Fruit fly (Drosophila melanogaster) whole organism, embryonic: Measurements from ENCODE around the gene CG31131.

Source experiments
- Awh ChIP-seq: fragments of 200-800 bp; sonication (Bioruptor generic); IDR thresholded peaks from 2 replicates; pipeline ENCODE4, ENCODE4 v1.3.6; 2022; ENCODE audit warnings: missing biosample characterization, missing genetic modification characterization
- CG10147 ChIP-seq: fragments of 200-800 bp; sonication (Bioruptor generic); optimal IDR thresholded peaks from 2 replicates; lab custom pipeline; 2019; ENCODE audit warnings: missing biosample characterization, mild to moderate bottlenecking, missing genetic modification characterization, moderate library complexity
- CG12071 ChIP-seq: fragments of 200-800 bp; sonication (Bioruptor generic); optimal IDR thresholded peaks from 3 replicates; lab custom pipeline; 2018; ENCODE audit warnings: missing biosample characterization, mild to moderate bottlenecking, missing genetic modification characterization
- CG1233 ChIP-seq: fragments of 200-800 bp; sonication (Bioruptor generic); optimal IDR thresholded peaks from 4 replicates; lab custom pipeline; 2018; ENCODE audit warnings: missing biosample characterization, mild to moderate bottlenecking, missing genetic modification characterization
- CG12744 ChIP-seq: fragments of 200-800 bp; sonication (Bioruptor generic); optimal IDR thresholded peaks from 2 replicates; lab custom pipeline; 2016; ENCODE audit warnings: missing biosample characterization, missing genetic modification characterization
- CG13296 ChIP-seq: fragments of 200-800 bp; sonication (Bioruptor generic); optimal IDR thresholded peaks from 3 replicates; lab custom pipeline; 2018; ENCODE audit warnings: missing biosample characterization, mild to moderate bottlenecking, missing genetic modification characterization
- CG15479 ChIP-seq: fragments of 200-800 bp; sonication (Bioruptor generic); optimal IDR thresholded peaks from 3 replicates; lab custom pipeline; 2019; ENCODE audit warnings: missing biosample characterization, mild to moderate bottlenecking, missing genetic modification characterization, moderate library complexity
- CG16813 ChIP-seq: fragments of 200-800 bp; sonication (Bioruptor generic); IDR thresholded peaks from 3 replicates; pipeline ENCODE4 v1.3.6; 2022; ENCODE audit warnings: missing biosample characterization, missing genetic modification characterization; ENCODE audit not compliant: partially characterized antibody
- CG16815 ChIP-seq: fragments of 200-800 bp; sonication (Bioruptor generic); optimal IDR thresholded peaks from 3 replicates; lab custom pipeline; 2017; ENCODE audit warnings: missing biosample characterization, mild to moderate bottlenecking, missing genetic modification characterization
- CG17568 ChIP-seq: fragments of 200-800 bp; sonication (Bioruptor generic); optimal IDR thresholded peaks from 2 replicates; lab custom pipeline; 2018; ENCODE audit warnings: missing biosample characterization, mild to moderate bottlenecking, missing genetic modification characterization, moderate library complexity
- CG18599 ChIP-seq: fragments of 200-800 bp; sonication (Bioruptor generic); optimal IDR thresholded peaks from 3 replicates; lab custom pipeline; 2017; ENCODE audit warnings: missing biosample characterization, missing genetic modification characterization, mild to moderate bottlenecking, moderate library complexity, missing genetic modification reagents
- CG31224 ChIP-seq: fragments of 200-800 bp; sonication (Bioruptor generic); IDR thresholded peaks from 2 replicates; pipeline ENCODE4 v1.3.6; 2022; ENCODE audit warnings: missing biosample characterization, missing genetic modification characterization
- CG3163 ChIP-seq: fragments of 200-800 bp; sonication (Bioruptor generic); optimal IDR thresholded peaks from 3 replicates; lab custom pipeline; 2016; ENCODE audit warnings: missing biosample characterization, missing genetic modification characterization
- CG32767 ChIP-seq: fragments of 200-800 bp; sonication (Bioruptor generic); IDR thresholded peaks from 2 replicates; pipeline ENCODE4 v1.3.6; 2022; ENCODE audit warnings: missing biosample characterization, missing genetic modification characterization
- CG34422 ChIP-seq: fragments of 200-800 bp; sonication (Bioruptor generic); IDR thresholded peaks from 3 replicates; pipeline ENCODE4 v1.3.6; 2022; ENCODE audit warnings: missing biosample characterization, missing genetic modification characterization
- CG43689 ChIP-seq: fragments of 200-800 bp; sonication (Bioruptor generic); IDR thresholded peaks from 2 replicates; pipeline ENCODE4 v1.3.6; 2022; ENCODE audit warnings: missing biosample characterization, missing genetic modification characterization
- CG9817 ChIP-seq: fragments of 200-800 bp; sonication (Bioruptor generic); optimal IDR thresholded peaks from 2 replicates; lab custom pipeline; 2018; ENCODE audit warnings: missing biosample characterization, mild to moderate bottlenecking, missing genetic modification characterization, moderate library complexity
- ERR ChIP-seq: fragments of 200-800 bp; sonication (Bioruptor generic); optimal IDR thresholded peaks from 2 replicates; lab custom pipeline; 2016; ENCODE audit warnings: missing biosample characterization, missing genetic modification characterization
- Ets97D ChIP-seq: fragments of 200-800 bp; sonication (Bioruptor generic); optimal IDR thresholded peaks from 3 replicates; lab custom pipeline; 2016; ENCODE audit warnings: missing biosample characterization, missing genetic modification characterization
- Fer3 ChIP-seq: fragments of 200-800 bp; sonication (Bioruptor generic); optimal IDR thresholded peaks from 2 replicates; lab custom pipeline; 2018; ENCODE audit warnings: missing biosample characterization, mild to moderate bottlenecking, missing genetic modification characterization, moderate library complexity
- Hmx ChIP-seq: fragments of 200-800 bp; sonication (Bioruptor generic); optimal IDR thresholded peaks from 2 replicates; lab custom pipeline; 2016; ENCODE audit warnings: missing biosample characterization, missing genetic modification characterization
- Lhr ChIP-seq: fragments of 200-800 bp; sonication (Bioruptor generic); optimal IDR thresholded peaks from 3 replicates; lab custom pipeline; 2017; ENCODE audit warnings: mild to moderate bottlenecking, missing biosample characterization, missing genetic modification reagents, missing genetic modification characterization
- Lpt ChIP-seq: fragments of >200 bp; optimal IDR thresholded peaks from 2 replicates; lab custom pipeline; 2018; ENCODE audit warnings: missing biosample characterization, missing genetic modification characterization
- MTF-1 ChIP-seq: fragments of 200-800 bp; sonication (Bioruptor generic); optimal IDR thresholded peaks from 2 replicates; lab custom pipeline; 2018; ENCODE audit warnings: missing biosample characterization, mild to moderate bottlenecking, missing genetic modification characterization, borderline replicate concordance
- Max ChIP-seq: fragments of 200-800 bp; sonication (Bioruptor generic); optimal IDR thresholded peaks from 2 replicates; lab custom pipeline; 2016; ENCODE audit warnings: missing biosample characterization, mild to moderate bottlenecking, missing genetic modification characterization
- Neu2 ChIP-seq: fragments of 200-800 bp; sonication (Bioruptor generic); optimal IDR thresholded peaks from 3 replicates; lab custom pipeline; 2016; ENCODE audit warnings: missing biosample characterization, missing genetic modification characterization, borderline replicate concordance
- YL-1 ChIP-seq: fragments of 200-800 bp; sonication (Bioruptor generic); optimal IDR thresholded peaks from 3 replicates; lab custom pipeline; 2017; ENCODE audit warnings: missing biosample characterization, mild to moderate bottlenecking, missing genetic modification characterization
- az2 ChIP-seq: fragments of 200-800 bp; sonication (Bioruptor generic); optimal IDR thresholded peaks from 3 replicates; lab custom pipeline; 2016; ENCODE audit warnings: missing biosample characterization, missing genetic modification characterization
- bowl ChIP-seq: fragments of 200-800 bp; sonication (Bioruptor generic); IDR thresholded peaks from 2 replicates; pipeline ENCODE4 v1.3.6; 2022; ENCODE audit warnings: missing biosample characterization, missing genetic modification characterization
- cwo ChIP-seq: fragments of 200-800 bp; sonication (Bioruptor generic); optimal IDR thresholded peaks from 3 replicates; lab custom pipeline; 2017; ENCODE audit warnings: missing biosample characterization, missing genetic modification characterization, mild to moderate bottlenecking, moderate library complexity, missing genetic modification reagents
- exex ChIP-seq: fragments of 200-800 bp; sonication (Bioruptor generic); optimal IDR thresholded peaks from 4 replicates; lab custom pipeline; 2018; ENCODE audit warnings: missing biosample characterization, mild to moderate bottlenecking, missing genetic modification characterization, moderate library complexity
- fd64A ChIP-seq: fragments of 200-800 bp; sonication (Bioruptor generic); optimal IDR thresholded peaks from 3 replicates; lab custom pipeline; 2018; ENCODE audit warnings: missing biosample characterization, mild to moderate bottlenecking, missing genetic modification characterization
- fru ChIP-seq: fragments of >200 bp; optimal IDR thresholded peaks from 2 replicates; lab custom pipeline; 2017
- gem ChIP-seq: fragments of 200-800 bp; sonication (Bioruptor generic); optimal IDR thresholded peaks from 2 replicates; lab custom pipeline; 2019; ENCODE audit warnings: missing biosample characterization, mild to moderate bottlenecking, missing genetic modification characterization, moderate library complexity
- gt ChIP-seq: fragments of 200-800 bp; sonication (Bioruptor generic); IDR thresholded peaks from 2 replicates; pipeline ENCODE4 v1.3.6; 2022; ENCODE audit warnings: missing biosample characterization, missing genetic modification characterization
- insv ChIP-seq, 2 experiments: fragments of 200-800 bp; sonication (Bioruptor generic); optimal IDR thresholded peaks; 3 replicates each; lab custom pipeline; 2016 to 2018; ENCODE audit warnings: missing biosample characterization in 2 of 2, missing genetic modification characterization in 2 of 2
- kah ChIP-seq: fragments of 200-800 bp; sonication (Bioruptor generic); optimal IDR thresholded peaks from 2 replicates; lab custom pipeline; 2018; ENCODE audit warnings: missing biosample characterization, mild to moderate bottlenecking, missing genetic modification characterization
- lola ChIP-seq, 3 experiments: fragments of >200 bp in 2 of 3; fragments of 200-800 bp in 1 of 3; sonication (Bioruptor generic) in 1 of 3; optimal IDR thresholded peaks; 2 replicates each; lab custom pipeline; 2017 to 2019; ENCODE audit warnings: missing biosample characterization in 3 of 3, missing genetic modification characterization in 3 of 3, mild to moderate bottlenecking in 1 of 3, moderate library complexity in 1 of 3
- lov ChIP-seq, 2 experiments: fragments of 200-800 bp in 1 of 2; fragments of >200 bp in 1 of 2; sonication (Bioruptor generic) in 1 of 2; IDR thresholded peaks in 1 of 2; optimal IDR thresholded peaks in 1 of 2; 2 replicates in 1 of 2; 3 replicates in 1 of 2; pipeline versions ENCODE4 v1.3.6 to Lab custom; 2017 to 2022; ENCODE audit warnings: missing biosample characterization in 1 of 2, missing genetic modification characterization in 1 of 2
- nerfin-2 ChIP-seq: fragments of 200-800 bp; sonication (Bioruptor generic); IDR thresholded peaks from 2 replicates; pipeline ENCODE4 v1.3.6; 2022; ENCODE audit warnings: missing biosample characterization, missing genetic modification characterization; ENCODE audit not compliant: partially characterized antibody
- pan ChIP-seq, 4 experiments: fragments of >200 bp in 3 of 4; fragments of 200-800 bp in 1 of 4; sonication (Bioruptor generic) in 1 of 4; optimal IDR thresholded peaks in 3 of 4; IDR thresholded peaks in 1 of 4; 2 replicates each; pipeline versions ENCODE4 v1.3.6 to Lab custom; 2017 to 2022; ENCODE audit warnings: missing biosample characterization in 2 of 4, missing genetic modification characterization in 2 of 4, mixed read lengths in 1 of 4
- phol ChIP-seq: fragments of 200-800 bp; sonication (Bioruptor generic); optimal IDR thresholded peaks from 3 replicates; lab custom pipeline; 2018; ENCODE audit warnings: missing biosample characterization, mild to moderate bottlenecking, missing genetic modification characterization, moderate library complexity
- sc ChIP-seq, 3 experiments: fragments of >200 bp in 2 of 3; fragments of 200-800 bp in 1 of 3; sonication (Bioruptor generic) in 1 of 3; optimal IDR thresholded peaks; 2 replicates in 2 of 3; 3 replicates in 1 of 3; lab custom pipeline; 2017; ENCODE audit warnings: mild to moderate bottlenecking in 1 of 3, missing biosample characterization in 1 of 3, missing genetic modification characterization in 1 of 3, missing genetic modification reagents in 1 of 3
- slbo ChIP-seq: fragments of 200-800 bp; sonication (Bioruptor generic); IDR thresholded peaks from 2 replicates; pipeline ENCODE4 v1.3.6; 2022; ENCODE audit warnings: missing biosample characterization, missing genetic modification characterization
- slou ChIP-seq: fragments of 200-800 bp; sonication (Bioruptor generic); optimal IDR thresholded peaks from 3 replicates; lab custom pipeline; 2016; ENCODE audit warnings: missing biosample characterization, missing genetic modification characterization
- tin ChIP-seq: fragments of 200-800 bp; sonication (Bioruptor generic); optimal IDR thresholded peaks from 3 replicates; lab custom pipeline; 2016; ENCODE audit warnings: missing biosample characterization, missing genetic modification characterization
- tio ChIP-seq: fragments of 200-800 bp; sonication (Bioruptor generic); optimal IDR thresholded peaks from 2 replicates; lab custom pipeline; 2017; ENCODE audit warnings: missing biosample characterization, missing genetic modification characterization, inconsistent platforms
- yki ChIP-seq: fragments of >200 bp; optimal IDR thresholded peaks from 3 replicates; lab custom pipeline; 2018

CG31131 gene

DNA sequence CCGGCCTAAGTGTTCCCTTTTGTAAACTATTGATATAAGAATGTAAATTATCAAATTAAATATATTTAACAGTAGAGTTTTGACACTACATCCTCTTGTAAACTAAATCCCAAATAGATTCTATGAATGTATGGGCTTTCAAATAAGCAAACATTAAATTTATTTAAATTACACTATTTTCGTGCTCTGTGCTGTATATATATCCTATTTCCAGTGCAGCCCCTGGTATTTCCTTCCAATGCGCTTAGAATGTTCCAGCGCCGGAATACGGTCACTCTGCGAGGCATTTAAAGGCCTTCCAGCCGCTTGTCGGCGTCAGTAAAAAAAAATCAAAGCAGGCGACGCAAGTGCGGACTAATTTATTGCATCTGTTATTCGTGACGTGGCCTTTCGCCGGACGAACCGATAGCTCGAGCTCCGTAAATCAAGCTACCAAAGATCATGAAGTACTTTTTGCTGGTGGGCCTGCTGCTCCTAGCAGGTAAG, 14.6 kb downstream of the CG31131 start, which contains the start of gene Gp93 (continued):
- TF ChIP-seq az2: peak; percentile 66
- peak; percentile 46 for TF ChIP-seq CG9817
- peak; percentile 96; the same call in 2 of the 3 replicates for TF ChIP-seq CG34422
- TF ChIP-seq yki (lab: Kevin White, UChicago): no peak
- no peak for TF ChIP-seq CG3163 (GFP tag; lab: Kevin White, UChicago)
- TF ChIP-seq CG13296 (GFP tag; lab: Kevin White, UChicago): peak; percentile 45
- TF ChIP-seq CG12071 (GFP tag; lab: Kevin White, UChicago): no peak
- peak; percentile 21 for TF ChIP-seq Ets97D (GFP tag; lab: Kevin White, UChicago)
- no peak for TF ChIP-seq sc (optimal IDR thresholded peaks at IDR 0.05; lab: Kevin White, UChicago)
- no peak for TF ChIP-seq sc (GFP tag; optimal IDR thresholded peaks at IDR 0.05; lab: Kevin White, UChicago)
- peak; percentile 31 for TF ChIP-seq tin (GFP tag; lab: Kevin White, UChicago)
- peak; percentile 35 for TF ChIP-seq ERR (GFP tag; lab: Kevin White, UChicago)
- no peak for TF ChIP-seq pan (optimal IDR thresholded peaks at IDR 0.05; lab: Kevin White, UChicago)
- TF ChIP-seq pan (GFP tag; optimal IDR thresholded peaks at IDR 0.05 in 1 of 2, IDR thresholded peaks at IDR 0.05 in 1 of 2): peak in 1 of 2 experiments; percentile 67
- TF ChIP-seq lola (GFP tag; optimal IDR thresholded peaks at IDR 0.05; lab: Kevin White, UChicago): peak in 1 of 3 experiments; percentile 62
- TF ChIP-seq tio (GFP tag; lab: Kevin White, UChicago): no peak
- no peak for TF ChIP-seq Lpt (GFP tag; lab: Kevin White, UChicago)
- no peak for TF ChIP-seq Lhr (GFP tag; lab: Kevin White, UChicago)
- no peak for TF ChIP-seq CG15479
- TF ChIP-seq CG10147: no peak
- TF ChIP-seq Fer3 (tag; lab: Kevin White, UChicago): peak; percentile 58
- no peak; the same call in 1 of the 2 replicates for TF ChIP-seq CG32767 (GFP tag; lab: Robert Waterston, UW)
- 0 out of 2 replicates have a peak, but pooled peaks have one; percentile 32 for TF ChIP-seq Awh (GFP tag; lab: Robert Waterston, UW)
- peak; percentile 24 for TF ChIP-seq MTF-1 (GFP tag; lab: Kevin White, UChicago)
- no peak for TF ChIP-seq CG16813 (GFP tag; lab: Robert Waterston, UW)
- TF ChIP-seq CG31224: peak; percentile 47; the same call in 1 of the 2 replicates
- no peak for TF ChIP-seq CG17568 (GFP tag; lab: Kevin White, UChicago)
- TF ChIP-seq slou (GFP tag; lab: Kevin White, UChicago): peak; percentile 12
- TF ChIP-seq kah (GFP tag; lab: Kevin White, UChicago): no peak
- TF ChIP-seq nerfin-2 (GFP tag; lab: Robert Waterston, UW): no peak
- no peak for TF ChIP-seq gt (GFP tag; lab: Robert Waterston, UW)
- TF ChIP-seq CG16815: peak; percentile 30
- peak; percentile 50 for TF ChIP-seq exex
- TF ChIP-seq YL-1 (GFP tag; lab: Kevin White, UChicago): peak; percentile 95
- no peak for TF ChIP-seq Neu2 (GFP tag; lab: Kevin White, UChicago)
- TF ChIP-seq CG43689: no peak
- TF ChIP-seq gem: no peak
- peak in 1 of 2 experiments; percentile 11 for TF ChIP-seq insv (GFP tag; optimal IDR thresholded peaks at IDR 0.05; lab: Kevin White, UChicago)
- no peak for TF ChIP-seq bowl (GFP tag; lab: Robert Waterston, UW)
- TF ChIP-seq Max: no peak
- no peak for TF ChIP-seq CG12744 (GFP tag; lab: Kevin White, UChicago)
- TF ChIP-seq fru (lab: Kevin White, UChicago): no peak
- TF ChIP-seq lov (optimal IDR thresholded peaks at IDR 0.05; lab: Kevin White, UChicago): no peak
- TF ChIP-seq lov (GFP tag; IDR thresholded peaks at IDR 0.05; lab: Robert Waterston, UW): no peak
- TF ChIP-seq Hmx (GFP tag; lab: Kevin White, UChicago): no peak
- TF ChIP-seq fd64A (GFP tag; lab: Kevin White, UChicago): no peak
- TF ChIP-seq cwo (GFP tag; lab: Kevin White, UChicago): no peak
- peak; percentile 30 for TF ChIP-seq CG18599 (GFP tag; lab: Kevin White, UChicago)
- TF ChIP-seq phol (tag; lab: Kevin White, UChicago): peak; percentile 59
- no peak for TF ChIP-seq CG1233 (GFP tag; lab: Kevin White, UChicago)
- TF ChIP-seq slbo: peak; percentile 86
